Fruit fly (Drosophila melanogaster) whole organism, prepupa: Measurements from ENCODE around the gene CG15754.
A peak's percentile ranks its signal among the peaks of the same experiment; 100 is the strongest.

ENCODE experiments used
- Blimp-1 ChIP-seq: fragments of 200-800 bp; sonication (Bioruptor generic); optimal IDR thresholded peaks from 3 replicates; lab custom pipeline; 2017; ENCODE audit warnings: missing biosample characterization, missing genetic modification characterization, mild to moderate bottlenecking, moderate library complexity, missing genetic modification reagents
- CG11762 ChIP-seq: fragments of 200-800 bp; sonication (Bioruptor generic); optimal IDR thresholded peaks from 3 replicates; lab custom pipeline; 2016; ENCODE audit warnings: missing biosample characterization, missing genetic modification characterization; ENCODE audit not compliant: insufficient read depth
- CG11902 ChIP-seq: fragments of 200-800 bp; sonication (Bioruptor generic); optimal IDR thresholded peaks from 3 replicates; lab custom pipeline; 2016; ENCODE audit warnings: missing biosample characterization, missing genetic modification characterization
- CG15336 ChIP-seq: fragments of 200-800 bp; sonication (Bioruptor generic); IDR thresholded peaks from 2 replicates; pipeline ENCODE4 v1.3.6; 2022; ENCODE audit warnings: missing biosample characterization, missing genetic modification characterization
- CG1621 ChIP-seq: fragments of 200-800 bp; sonication (Bioruptor generic); optimal IDR thresholded peaks from 3 replicates; lab custom pipeline; 2018; ENCODE audit warnings: missing biosample characterization, mild to moderate bottlenecking, missing genetic modification characterization
- CG3032 ChIP-seq: fragments of 200-800 bp; optimal IDR thresholded peaks from 2 replicates; lab custom pipeline; 2019; ENCODE audit warnings: missing biosample characterization, mild to moderate bottlenecking, missing genetic modification characterization, moderate library complexity
- CG31627 ChIP-seq: fragments of 200-800 bp; sonication (Bioruptor generic); optimal IDR thresholded peaks from 3 replicates; lab custom pipeline; 2016; ENCODE audit warnings: missing biosample characterization, missing genetic modification characterization
- CG32006 ChIP-seq: fragments of 200-800 bp; sonication (Bioruptor generic); optimal IDR thresholded peaks from 3 replicates; lab custom pipeline; 2017; ENCODE audit warnings: missing biosample characterization, mild to moderate bottlenecking, missing genetic modification characterization
- CG34406 ChIP-seq: fragments of 200-800 bp; sonication (Bioruptor generic); optimal IDR thresholded peaks from 3 replicates; lab custom pipeline; 2016; ENCODE audit warnings: missing biosample characterization, missing genetic modification characterization
- CG3919 ChIP-seq: fragments of 200-800 bp; sonication (Bioruptor generic); optimal IDR thresholded peaks from 3 replicates; lab custom pipeline; 2016; ENCODE audit warnings: missing biosample characterization, missing genetic modification characterization
- CG6163 ChIP-seq: fragments of 200-800 bp; sonication (Bioruptor generic); IDR thresholded peaks from 3 replicates; pipeline ENCODE4 v1.3.6; 2022; ENCODE audit warnings: missing biosample characterization, missing genetic modification characterization
- CG6792 ChIP-seq: fragments of 200-800 bp; sonication (Bioruptor generic); optimal IDR thresholded peaks from 3 replicates; lab custom pipeline; 2016; ENCODE audit warnings: missing biosample characterization, missing genetic modification characterization
- CG6808 ChIP-seq: fragments of 200-800 bp; sonication (Bioruptor generic); optimal IDR thresholded peaks from 3 replicates; lab custom pipeline; 2017; ENCODE audit warnings: missing biosample characterization, missing genetic modification characterization, mild to moderate bottlenecking, moderate library complexity, missing genetic modification reagents
- CG6854 ChIP-seq: fragments of 200-800 bp; sonication (Bioruptor generic); optimal IDR thresholded peaks from 2 replicates; lab custom pipeline; 2017; ENCODE audit warnings: missing biosample characterization, mild to moderate bottlenecking, missing genetic modification characterization
- CG8119 ChIP-seq: fragments of 200-800 bp; sonication (Bioruptor generic); IDR thresholded peaks from 3 replicates; pipeline ENCODE4 v1.3.6; 2022; ENCODE audit warnings: missing biosample characterization, missing genetic modification characterization
- CG8632 ChIP-seq: fragments of 200-800 bp; sonication (Bioruptor generic); optimal IDR thresholded peaks from 3 replicates; lab custom pipeline; 2016; ENCODE audit warnings: missing biosample characterization, missing genetic modification characterization
- CG9139 ChIP-seq: fragments of 200-800 bp; sonication (Bioruptor generic); optimal IDR thresholded peaks from 3 replicates; lab custom pipeline; 2017; ENCODE audit warnings: missing biosample characterization, mild to moderate bottlenecking, missing genetic modification characterization
- Eip75B ChIP-seq: fragments of 200-800 bp; sonication (Bioruptor generic); optimal IDR thresholded peaks from 3 replicates; lab custom pipeline; 2016; ENCODE audit warnings: missing biosample characterization, missing genetic modification characterization
- Eip78C ChIP-seq: fragments of 200-800 bp; sonication (Bioruptor generic); peaks from one replicate; lab custom pipeline; 2016; ENCODE audit warnings: missing biosample characterization, missing genetic modification characterization
- Gug ChIP-seq: fragments of 200-800 bp; sonication (Bioruptor generic); IDR thresholded peaks from 2 replicates; pipeline ENCODE4 v1.3.6; 2022; ENCODE audit warnings: missing biosample characterization, missing genetic modification characterization
- Lpt ChIP-seq: fragments of 200-800 bp; sonication (Bioruptor generic); optimal IDR thresholded peaks from 3 replicates; lab custom pipeline; 2016; ENCODE audit warnings: missing biosample characterization, missing genetic modification characterization
- Met ChIP-seq: fragments of 200-800 bp; sonication (Bioruptor generic); optimal IDR thresholded peaks from 3 replicates; lab custom pipeline; 2016; ENCODE audit warnings: missing biosample characterization, missing genetic modification characterization
- OdsH ChIP-seq: fragments of 200-800 bp; sonication (Bioruptor generic); optimal IDR thresholded peaks from 3 replicates; lab custom pipeline; 2016; ENCODE audit warnings: missing biosample characterization, missing genetic modification characterization
- Smox ChIP-seq: fragments of 200-800 bp; sonication (Bioruptor generic); optimal IDR thresholded peaks from 3 replicates; lab custom pipeline; 2016; ENCODE audit warnings: missing biosample characterization, missing genetic modification characterization
- Sox102F ChIP-seq: fragments of 200-800 bp; sonication (Bioruptor generic); optimal IDR thresholded peaks from 2 replicates; lab custom pipeline; 2016; ENCODE audit warnings: missing biosample characterization, mild to moderate bottlenecking, missing genetic modification characterization
- Sox14 ChIP-seq: fragments of 200-800 bp; sonication (Bioruptor generic); optimal IDR thresholded peaks from 3 replicates; lab custom pipeline; 2016; ENCODE audit warnings: missing biosample characterization, missing genetic modification characterization
- achi ChIP-seq: fragments of 200-800 bp; sonication (Bioruptor generic); optimal IDR thresholded peaks from 3 replicates; lab custom pipeline; 2016; ENCODE audit warnings: missing biosample characterization, missing genetic modification characterization
- cyc ChIP-seq: fragments of 200-800 bp; sonication (Bioruptor generic); optimal IDR thresholded peaks from 3 replicates; lab custom pipeline; 2016; ENCODE audit warnings: missing biosample characterization, missing genetic modification characterization
- eg ChIP-seq: fragments of 200-800 bp; sonication (Bioruptor generic); IDR thresholded peaks from 3 replicates; pipeline ENCODE4 v1.3.6; 2022; ENCODE audit warnings: missing biosample characterization, missing genetic modification characterization
- esn ChIP-seq: fragments of 200-800 bp; sonication (Bioruptor generic); optimal IDR thresholded peaks from 2 replicates; lab custom pipeline; 2016; ENCODE audit warnings: missing biosample characterization, mild to moderate bottlenecking, missing genetic modification characterization, moderate library complexity
- fd59A ChIP-seq: fragments of 200-800 bp; sonication (Bioruptor generic); optimal IDR thresholded peaks from 2 replicates; lab custom pipeline; 2017; ENCODE audit warnings: missing biosample characterization, mild to moderate bottlenecking, missing genetic modification characterization, missing genetic modification reagents
- fkh ChIP-seq: fragments of 200-800 bp; sonication (Bioruptor generic); optimal IDR thresholded peaks from 3 replicates; lab custom pipeline; 2017; ENCODE audit warnings: missing biosample characterization, mild to moderate bottlenecking, missing genetic modification characterization, moderate library complexity
- lz ChIP-seq: fragments of 200-800 bp; sonication (Bioruptor generic); optimal IDR thresholded peaks from 3 replicates; lab custom pipeline; 2016; ENCODE audit warnings: missing biosample characterization, missing genetic modification characterization
- pdm3 ChIP-seq: fragments of 200-800 bp; sonication (Bioruptor generic); optimal IDR thresholded peaks from 3 replicates; lab custom pipeline; 2016; ENCODE audit warnings: missing biosample characterization, missing genetic modification characterization
- ss ChIP-seq, 2 experiments: fragments of 200-800 bp; sonication (Bioruptor generic); optimal IDR thresholded peaks; 2 replicates in 1 of 2; 3 replicates in 1 of 2; lab custom pipeline; 2017 to 2018; ENCODE audit warnings: mild to moderate bottlenecking in 2 of 2, missing biosample characterization in 2 of 2, missing genetic modification characterization in 2 of 2, moderate library complexity in 1 of 2
- svp ChIP-seq: fragments of 200-800 bp; sonication (Bioruptor generic); peaks from one replicate; lab custom pipeline; 2016; ENCODE audit warnings: missing biosample characterization, missing genetic modification characterization
- vri ChIP-seq: fragments of 200-800 bp; sonication (Bioruptor generic); optimal IDR thresholded peaks from 3 replicates; lab custom pipeline; 2016; ENCODE audit warnings: missing biosample characterization, mild to moderate bottlenecking, missing genetic modification characterization

Gene CG15754

dm6 chrX:13540920-13541605, 13.3 kb downstream of the CG15754 start (continued):
- TF ChIP-seq Smox (GFP tag; lab: Kevin White, UChicago), result peak; percentile 52
- peak; percentile 63 for TF ChIP-seq Sox14 (GFP tag; lab: Kevin White, UChicago)
- peak; percentile 31 for TF ChIP-seq CG9139
- peak; percentile 33 for TF ChIP-seq OdsH (GFP tag; lab: Kevin White, UChicago)
- peak; percentile 83 for TF ChIP-seq svp (GFP tag; lab: Kevin White, UChicago)
- peak; percentile 32 for TF ChIP-seq Blimp-1 (GFP tag; lab: Kevin White, UChicago)
- TF ChIP-seq fkh (GFP tag; lab: Kevin White, UChicago), result no peak
- TF ChIP-seq esn, result peak; percentile 78
- TF ChIP-seq CG15336, result peak; percentile 9; the same call in 1 of the 2 replicates

dm6 chrX:13542084-13542483, 14.3 kb downstream of the CG15754 start:
- no peak for TF ChIP-seq CG6163 (GFP tag; lab: Robert Waterston, UW)
- no peak for TF ChIP-seq svp (GFP tag; lab: Kevin White, UChicago)
- TF ChIP-seq Eip75B (GFP tag; lab: Kevin White, UChicago), result no peak
- no peak for TF ChIP-seq vri (GFP tag; lab: Kevin White, UChicago)
- no peak for TF ChIP-seq pdm3
- no peak for TF ChIP-seq Gug (GFP tag; lab: Robert Waterston, UW)
- no peak for TF ChIP-seq CG34406 (GFP tag; lab: Kevin White, UChicago)
- TF ChIP-seq Smox (GFP tag; lab: Kevin White, UChicago), result no peak
- no peak for TF ChIP-seq cyc (GFP tag; lab: Kevin White, UChicago)
- TF ChIP-seq CG6808 (GFP tag; lab: Kevin White, UChicago), result no peak
- TF ChIP-seq Sox14 (GFP tag; lab: Kevin White, UChicago), result no peak
- no peak for TF ChIP-seq CG32006 (GFP tag; lab: Kevin White, UChicago)
- no peak for TF ChIP-seq CG8119 (GFP tag; lab: Robert Waterston, UW)
- no peak for TF ChIP-seq Eip78C (GFP tag; lab: Kevin White, UChicago)
- no peak for TF ChIP-seq Lpt
- no peak for TF ChIP-seq Sox102F
- no peak for TF ChIP-seq CG11762 (GFP tag; lab: Kevin White, UChicago)
- no peak for TF ChIP-seq lz (GFP tag; lab: Kevin White, UChicago)

- TF ChIP-seq OdsH (GFP tag; lab: Kevin White, UChicago), result peak; percentile 11
- TF ChIP-seq CG8632, result peak; percentile 18
- TF ChIP-seq CG3032, result peak; percentile 30
- TF ChIP-seq CG31627, result no peak
- TF ChIP-seq vri (GFP tag; lab: Kevin White, UChicago), result peak; percentile 7
- TF ChIP-seq Met (GFP tag; lab: Kevin White, UChicago), result peak; percentile 4
- peak; percentile 64 for TF ChIP-seq Eip78C (GFP tag; lab: Kevin White, UChicago)
- no peak for TF ChIP-seq CG6854 (GFP tag; lab: Kevin White, UChicago)
- peak; percentile 0 to 11 for TF ChIP-seq ss (GFP tag; optimal IDR thresholded peaks at IDR 0.05; lab: Kevin White, UChicago)
- peak; percentile 29 for TF ChIP-seq esn
- no peak for TF ChIP-seq achi (GFP tag; lab: Kevin White, UChicago)
- peak; percentile 3 for TF ChIP-seq CG3919 (GFP tag; lab: Kevin White, UChicago)
- TF ChIP-seq, all 60 proteins: peak for 9
Observed at dm6 chrX:13543343-13543742, 15.5 kb downstream of the CG15754 start, which contains the start of gene Cpr12A. Cpr12A (plus strand) TSS chrX:13543643.

dm6 chrX:13555700-13556099, 27.9 kb downstream of the CG15754 start, which contains the start of gene CG11816:
CG11816 (minus strand) TSS chrX:13555800.
- TF ChIP-seq Blimp-1 (GFP tag; lab: Kevin White, UChicago), result no peak
- TF ChIP-seq CG11902 (GFP tag; lab: Kevin White, UChicago), result no peak
- TF ChIP-seq eg (GFP tag; lab: Robert Waterston, UW), result no peak
- no peak for TF ChIP-seq fd59A (GFP tag; lab: Kevin White, UChicago)
- no peak for TF ChIP-seq Gug (GFP tag; lab: Robert Waterston, UW)
- no peak for TF ChIP-seq CG3032
- no peak for TF ChIP-seq CG6792 (GFP tag; lab: Kevin White, UChicago)
- TF ChIP-seq CG1621 (tag; lab: Kevin White, UChicago), result no peak
- TF ChIP-seq CG15336, result no peak
